Worm (Caenorhabditis elegans) whole organism, L1 larva: ENCODE data around the gene C01G6.3.

ENCODE experiments used
- C34B4.2 ChIP-seq: sonication (generic microtip); optimal IDR thresholded peaks from 2 replicates; lab custom pipeline; 2017; ENCODE audit warnings: mild to moderate bottlenecking, missing genetic modification characterization, missing compliant biosample characterization
- F16B12.6 ChIP-seq: fragments of 150-350 bp; optimal IDR thresholded peaks from 2 replicates; lab custom pipeline; 2014; ENCODE audit warnings: missing biosample characterization, missing genetic modification characterization
- Y116A8C.19 ChIP-seq: sonication (generic microtip); optimal IDR thresholded peaks from 2 replicates; lab custom pipeline; 2016; ENCODE audit warnings: missing compliant biosample characterization, missing genetic modification characterization, borderline replicate concordance
- aha-1 ChIP-seq: fragments of 150-350 bp; optimal IDR thresholded peaks from 2 replicates; lab custom pipeline; 2014; ENCODE audit warnings: missing biosample characterization, missing genetic modification characterization
- aly-2 ChIP-seq: fragments of 150-350 bp; optimal IDR thresholded peaks from 2 replicates; lab custom pipeline; 2014; ENCODE audit warnings: missing biosample characterization, missing genetic modification characterization
- blmp-1 ChIP-seq: fragments of 150-350 bp; optimal IDR thresholded peaks from 2 replicates; lab custom pipeline; 2014; ENCODE audit warnings: missing biosample characterization, missing genetic modification characterization
- ceh-8 ChIP-seq: fragments of 200-800 bp; sonication (Bioruptor generic); optimal IDR thresholded peaks from 2 replicates; lab custom pipeline; 2018; ENCODE audit warnings: mild to moderate bottlenecking, missing genetic modification characterization, moderate library complexity, missing compliant biosample characterization
- ceh-88 ChIP-seq: fragments of 200-800 bp; sonication (Bioruptor generic); IDR thresholded peaks from 2 replicates; pipeline ENCODE4 v1.3.6; 2022; ENCODE audit warnings: missing genetic modification characterization, missing compliant biosample characterization
- dpl-1 ChIP-seq, 3 experiments: fragments of 150-350 bp in 2 of 3; sonication (generic microtip) in 1 of 3; optimal IDR thresholded peaks; 2 replicates each; lab custom pipeline; 2014 to 2017; ENCODE audit warnings: missing biosample characterization in 3 of 3, missing genetic modification characterization in 3 of 3, missing genetic modification reagents in 3 of 3
- efl-1 ChIP-seq, 4 experiments: fragments of 150-350 bp; optimal IDR thresholded peaks in 3 of 4; peaks in 1 of 4; 1 replicate in 1 of 4; 2 replicates in 3 of 4; lab custom pipeline; 2014; ENCODE audit warnings: missing biosample characterization in 2 of 4, missing genetic modification characterization in 2 of 4, missing genetic modification reagents in 2 of 4
- elt-3 ChIP-seq, 6 experiments: fragments of 150-350 bp in 1 of 6; sonication (generic microtip); optimal IDR thresholded peaks; 2 replicates each; lab custom pipeline; 2017 to 2018; ENCODE audit warnings: missing biosample characterization in 6 of 6, missing genetic modification characterization in 6 of 6, inconsistent platforms in 1 of 6
- ets-5 ChIP-seq: fragments of 200-800 bp; sonication (Bioruptor generic); IDR thresholded peaks from 2 replicates; pipeline ENCODE4 v1.3.6; 2022; ENCODE audit warnings: missing genetic modification characterization, missing compliant biosample characterization
- fos-1 ChIP-seq: fragments of 150-350 bp; optimal IDR thresholded peaks from 2 replicates; lab custom pipeline; 2014; ENCODE audit warnings: missing biosample characterization, missing genetic modification characterization
- hlh-17 ChIP-seq: fragments of 200-800 bp; sonication (Bioruptor generic); optimal IDR thresholded peaks from 2 replicates; lab custom pipeline; 2018; ENCODE audit warnings: missing genetic modification characterization, mild to moderate bottlenecking, missing compliant biosample characterization, moderate library complexity, borderline replicate concordance
- hlh-4 ChIP-seq: sonication (generic microtip); optimal IDR thresholded peaks from 2 replicates; lab custom pipeline; 2016; ENCODE audit warnings: mild to moderate bottlenecking, missing genetic modification characterization, missing compliant biosample characterization
- irx-1 ChIP-seq: sonication (generic microtip); optimal IDR thresholded peaks from 2 replicates; lab custom pipeline; 2016; ENCODE audit warnings: missing genetic modification characterization, missing compliant biosample characterization
- lin-13 ChIP-seq: fragments of 150-350 bp; optimal IDR thresholded peaks from 2 replicates; lab custom pipeline; 2014; ENCODE audit warnings: missing biosample characterization, missing genetic modification reagents, missing genetic modification characterization
- lin-35 ChIP-seq, 2 experiments: fragments of 150-350 bp; optimal IDR thresholded peaks; 2 replicates each; lab custom pipeline; 2014; ENCODE audit warnings: missing biosample characterization in 2 of 2, missing genetic modification characterization in 2 of 2, missing genetic modification reagents in 2 of 2
- mef-2 ChIP-seq: fragments of 150-350 bp; optimal IDR thresholded peaks from 2 replicates; lab custom pipeline; 2014; ENCODE audit warnings: missing biosample characterization, missing genetic modification characterization
- mep-1 ChIP-seq: fragments of 150-350 bp; optimal IDR thresholded peaks from 2 replicates; lab custom pipeline; 2014; ENCODE audit warnings: missing biosample characterization, missing genetic modification characterization
- nhr-11 ChIP-seq: fragments of 150-350 bp; optimal IDR thresholded peaks from 2 replicates; lab custom pipeline; 2014; ENCODE audit warnings: missing biosample characterization, missing genetic modification characterization
- nhr-20 ChIP-seq: sonication (generic microtip); optimal IDR thresholded peaks from 2 replicates; lab custom pipeline; 2016; ENCODE audit warnings: mild to moderate bottlenecking, missing genetic modification characterization, missing compliant biosample characterization
- nhr-47 ChIP-seq: sonication (generic microtip); optimal IDR thresholded peaks from 2 replicates; lab custom pipeline; 2016; ENCODE audit warnings: mild to moderate bottlenecking, missing genetic modification characterization, moderate library complexity, missing compliant biosample characterization
- nhr-71 ChIP-seq: sonication (generic microtip); optimal IDR thresholded peaks from 2 replicates; lab custom pipeline; 2016; ENCODE audit warnings: mild to moderate bottlenecking, missing genetic modification characterization, moderate library complexity, missing compliant biosample characterization
- nhr-76 ChIP-seq: sonication (generic microtip); optimal IDR thresholded peaks from 2 replicates; lab custom pipeline; 2017; ENCODE audit warnings: missing biosample characterization, missing genetic modification characterization
- nhr-85 ChIP-seq: sonication (generic microtip); peaks from one replicate; lab custom pipeline; 2016; ENCODE audit warnings: missing genetic modification characterization, inconsistent platforms, missing compliant biosample characterization
- pag-3 ChIP-seq: sonication (generic microtip); optimal IDR thresholded peaks from 2 replicates; lab custom pipeline; 2017; ENCODE audit warnings: missing genetic modification characterization, mild to moderate bottlenecking, missing compliant biosample characterization, antibody characterized with exemption, borderline replicate concordance; ENCODE audit not compliant: insufficient read depth
- skn-1 ChIP-seq: fragments of 150-350 bp; optimal IDR thresholded peaks from 2 replicates; lab custom pipeline; 2014; ENCODE audit warnings: missing biosample characterization, missing genetic modification characterization
- sox-4 ChIP-seq: sonication (generic microtip); optimal IDR thresholded peaks from 2 replicates; lab custom pipeline; 2016; ENCODE audit warnings: missing genetic modification characterization, missing compliant biosample characterization
- sup-37 ChIP-seq: fragments of 200-800 bp; sonication (Bioruptor generic); optimal IDR thresholded peaks from 2 replicates; lab custom pipeline; 2018; ENCODE audit warnings: mild to moderate bottlenecking, missing genetic modification characterization, missing compliant biosample characterization
- swsn-7 ChIP-seq: sonication (generic microtip); optimal IDR thresholded peaks from 2 replicates; lab custom pipeline; 2016; ENCODE audit warnings: missing genetic modification characterization, missing compliant biosample characterization
- tbx-2 ChIP-seq: sonication (generic microtip); optimal IDR thresholded peaks from 2 replicates; lab custom pipeline; 2016; ENCODE audit warnings: missing genetic modification characterization, missing compliant biosample characterization
- tlp-1 ChIP-seq: fragments of 150-350 bp; optimal IDR thresholded peaks from 2 replicates; lab custom pipeline; 2014; ENCODE audit warnings: missing biosample characterization, missing genetic modification characterization
- unc-30 ChIP-seq: sonication (generic microtip); optimal IDR thresholded peaks from 2 replicates; lab custom pipeline; 2017; ENCODE audit warnings: missing biosample characterization, missing genetic modification characterization
- unc-62 ChIP-seq: fragments of 150-350 bp; optimal IDR thresholded peaks from 2 replicates; lab custom pipeline; 2014; ENCODE audit warnings: missing biosample characterization, missing genetic modification reagents, missing genetic modification characterization
- unc-86 ChIP-seq: sonication (generic microtip); optimal IDR thresholded peaks from 2 replicates; lab custom pipeline; 2016; ENCODE audit warnings: missing genetic modification characterization, missing compliant biosample characterization
- vab-15 ChIP-seq: sonication (generic microtip); optimal IDR thresholded peaks from 2 replicates; lab custom pipeline; 2017; ENCODE audit warnings: missing genotype, mild to moderate bottlenecking, missing genetic modification characterization, missing compliant biosample characterization
- ztf-11 ChIP-seq, 2 experiments: sonication (generic microtip); optimal IDR thresholded peaks; 2 replicates each; lab custom pipeline; 2016 to 2017; ENCODE audit warnings: missing genetic modification characterization in 2 of 2, missing biosample characterization in 1 of 2, missing compliant biosample characterization in 1 of 2

The C01G6.3 gene

DNA sequence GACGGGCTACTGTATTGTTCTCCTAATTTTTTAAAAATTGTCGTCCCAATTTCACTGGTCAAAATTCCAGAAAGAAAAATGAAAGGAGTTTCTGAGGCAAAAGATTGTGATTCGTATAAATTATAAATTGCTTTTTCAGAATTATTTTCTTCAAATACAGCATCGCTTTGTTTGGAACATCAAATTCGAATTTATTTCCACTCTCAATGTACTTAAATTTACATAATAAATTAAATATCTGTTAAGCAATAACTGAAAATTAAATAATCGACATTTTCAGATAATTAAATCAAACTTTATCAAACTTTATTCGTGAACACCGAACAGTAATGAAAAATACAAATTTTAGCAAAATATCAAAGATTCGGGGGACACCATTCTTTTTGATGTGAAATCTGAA lies 5.0 kb downstream of the C01G6.3 start:
- TF ChIP-seq irx-1 (tag; lab: Kevin White, UChicago), result no peak
- TF ChIP-seq ceh-88, result no peak
- TF ChIP-seq C34B4.2 (tag; lab: Kevin White, UChicago), result no peak
- peak; percentile 31 for TF ChIP-seq aly-2 (tag; lab: Kevin White, UChicago)
- TF ChIP-seq hlh-17 (GFP tag; lab: Kevin White, UChicago), result no peak
- no peak for TF ChIP-seq nhr-71
- no peak for TF ChIP-seq sup-37 (GFP tag; lab: Kevin White, UChicago)
- no peak for TF ChIP-seq tbx-2 (tag; lab: Kevin White, UChicago)
- no peak for TF ChIP-seq efl-1 (optimal IDR thresholded peaks at IDR 0.05; lab: Kevin White, UChicago)
- TF ChIP-seq efl-1 (GFP tag; optimal IDR thresholded peaks at IDR 0.05 in 1 of 2; lab: Kevin White, UChicago), result no peak
- TF ChIP-seq tlp-1 (tag; lab: Kevin White, UChicago), result no peak
- no peak for TF ChIP-seq hlh-4 (tag; lab: Kevin White, UChicago)
- peak; percentile 2 for TF ChIP-seq mep-1 (tag; lab: Kevin White, UChicago)
- TF ChIP-seq mef-2 (tag; lab: Kevin White, UChicago), result no peak
- no peak for TF ChIP-seq unc-30

ce11 chrII:9275173-9275572 lies 5.5 kb downstream of the C01G6.3 start:
- TF ChIP-seq unc-62 (GFP tag; lab: Kevin White, UChicago) (no peak), ceh-8 (GFP tag; lab: Kevin White, UChicago) (no peak), nhr-85 (tag; lab: Kevin White, UChicago) (peak; percentile 43)

DNA sequence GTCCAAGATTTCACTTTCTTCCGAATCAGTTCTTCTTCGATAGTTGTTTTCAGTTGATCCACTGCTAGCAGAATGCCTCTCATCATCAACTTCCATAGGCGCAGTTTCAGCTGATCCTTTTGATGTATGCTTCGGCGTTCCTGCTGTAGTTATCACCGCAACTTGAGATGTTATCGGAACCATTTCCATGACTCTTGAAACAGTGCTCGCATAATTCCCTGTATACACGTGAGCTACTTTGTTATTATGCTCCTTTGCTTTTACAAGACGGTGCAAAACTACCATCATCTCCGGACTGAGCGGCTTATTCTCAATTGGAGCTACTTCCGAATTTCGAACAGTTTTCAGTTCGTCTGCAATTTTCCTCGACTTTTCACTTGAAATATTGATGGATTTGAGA lies 7.5 kb downstream of the C01G6.3 start:
- no peak for TF ChIP-seq dpl-1 (GFP tag; optimal IDR thresholded peaks at IDR 0.05; lab: Kevin White, UChicago)
- TF ChIP-seq efl-1 (optimal IDR thresholded peaks at IDR 0.05; lab: Kevin White, UChicago), result no peak
- TF ChIP-seq efl-1 (GFP tag; optimal IDR thresholded peaks at IDR 0.05 in 1 of 2; lab: Kevin White, UChicago), result peak in 1 of 2 experiments; percentile 91

DNA sequence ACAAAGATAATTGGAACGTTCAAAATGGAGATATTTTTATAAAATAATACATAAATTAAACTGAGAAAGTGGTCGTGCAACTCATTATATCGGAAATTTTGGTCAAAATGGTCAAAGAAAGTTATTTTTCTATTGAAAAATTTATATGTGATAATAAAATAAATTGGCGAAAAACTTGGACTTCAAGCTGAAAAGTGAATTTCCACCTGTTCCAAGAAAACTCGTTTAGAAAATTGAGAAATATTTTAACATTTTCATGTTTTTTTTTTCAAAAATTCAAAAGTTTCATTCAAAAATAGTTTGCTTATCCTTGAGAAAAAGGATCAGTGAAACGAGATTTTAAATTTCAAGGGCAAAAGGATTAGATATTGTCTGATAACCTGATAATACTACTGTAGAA lies 9.3 kb downstream of the C01G6.3 start:
- TF ChIP-seq skn-1 (tag; lab: Kevin White, UChicago) (no peak), hlh-4 (tag; lab: Kevin White, UChicago) (peak; percentile 95)

DNA sequence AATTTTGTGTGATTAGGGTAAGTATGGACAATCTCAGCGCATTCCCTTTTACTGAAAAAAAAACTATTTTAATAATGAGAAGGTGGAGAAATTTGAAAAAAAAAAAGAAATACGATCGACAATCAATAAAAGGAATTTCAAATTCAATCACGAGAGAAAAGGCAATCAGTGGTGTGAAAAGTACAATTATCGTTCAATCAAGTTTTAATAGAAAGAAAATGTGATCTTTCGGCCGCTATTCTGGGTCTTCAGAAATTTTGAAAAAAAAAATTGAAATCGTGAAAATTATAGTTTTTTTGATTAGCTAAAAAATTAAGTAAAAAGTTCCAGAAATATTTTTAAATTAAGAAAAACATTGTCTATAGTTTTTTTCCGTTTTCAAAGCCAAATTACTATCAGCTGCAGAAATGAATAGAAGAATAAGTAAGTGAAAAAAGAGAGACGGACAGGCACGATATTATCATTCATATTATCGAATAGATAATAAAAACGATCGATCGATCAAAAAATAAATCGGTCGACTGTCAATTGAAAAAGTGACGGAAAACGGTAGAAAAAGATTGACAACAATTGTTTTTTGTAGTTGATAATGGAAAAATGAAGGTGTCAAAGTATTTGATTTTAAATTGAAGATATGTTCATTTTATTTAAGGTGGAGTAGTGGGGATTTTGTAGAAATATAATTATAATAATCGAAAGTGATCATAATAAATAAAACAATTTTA lies 10.5 kb downstream of the C01G6.3 start, which contains the start of gene gldi-3:
TSS of gene gldi-3 (minus strand) at position 51 of the 725 bp plus-strand sequence.
- TF ChIP-seq efl-1 (optimal IDR thresholded peaks at IDR 0.05; lab: Kevin White, UChicago) (no peak), efl-1 (GFP tag; optimal IDR thresholded peaks at IDR 0.05 in 1 of 2; lab: Kevin White, UChicago) (peak in 1 of 2 experiments; percentile 46), lin-35 (GFP tag; optimal IDR thresholded peaks at IDR 0.05; lab: Kevin White, UChicago) (peak in 1 of 2 experiments; percentile 12), nhr-20 (tag; lab: Kevin White, UChicago) (peak; percentile 14), blmp-1 (tag; lab: Kevin White, UChicago) (peak; percentile 6), nhr-47 (tag; lab: Kevin White, UChicago) (no peak), nhr-71 (no peak), elt-3 (tag; optimal IDR thresholded peaks at IDR 0.05; lab: Kevin White, UChicago) (peak in 1 of 6 experiments; percentile 35)

DNA sequence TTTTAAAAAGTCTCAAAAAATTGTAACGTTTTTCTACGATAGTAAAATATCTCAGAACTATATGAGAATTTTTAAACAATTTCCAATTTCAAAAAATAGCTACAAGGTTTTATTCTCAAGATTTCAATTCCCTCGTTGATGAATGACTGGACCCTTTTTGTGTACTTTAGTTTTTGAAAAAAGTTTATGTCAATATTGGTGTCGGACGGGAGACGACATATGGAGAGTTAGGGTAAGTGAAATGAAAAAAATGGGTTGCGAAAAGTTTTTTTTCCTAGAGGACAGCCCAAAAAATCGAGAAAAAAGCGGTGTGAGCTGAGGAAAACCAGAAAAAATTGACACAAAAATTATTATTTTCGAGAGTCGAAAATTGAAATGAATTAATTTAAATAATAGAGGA lies 11.2 kb downstream of the C01G6.3 start:
- TF ChIP-seq efl-1 (optimal IDR thresholded peaks at IDR 0.05; lab: Kevin White, UChicago) (no peak), efl-1 (GFP tag; optimal IDR thresholded peaks at IDR 0.05 in 1 of 2; lab: Kevin White, UChicago) (peak in 1 of 2 experiments; percentile 46), unc-86 (no peak), Y116A8C.19 (tag; lab: Kevin White, UChicago) (no peak)

DNA sequence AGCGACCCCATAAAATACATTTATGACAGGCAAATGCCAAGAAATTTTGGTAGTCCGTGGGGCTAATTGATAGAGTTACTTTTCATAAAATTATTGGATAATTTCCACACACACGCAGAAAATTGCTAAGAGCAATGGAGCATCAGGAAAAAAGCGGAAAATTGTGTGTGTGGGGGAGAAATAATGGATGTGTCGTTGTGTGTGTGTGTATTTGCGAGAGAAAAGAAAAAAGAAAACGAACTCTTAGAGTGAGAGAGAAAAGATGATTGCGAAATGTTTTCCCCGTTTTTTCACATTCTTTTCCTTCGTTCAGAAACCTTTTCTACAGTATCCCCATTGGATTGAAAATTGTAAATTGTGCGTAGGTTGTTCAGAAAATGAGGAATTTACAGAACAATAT lies 11.9 kb downstream of the C01G6.3 start:
- no peak for TF ChIP-seq ztf-11 (tag; optimal IDR thresholded peaks at IDR 0.05; lab: Kevin White, UChicago)
- TF ChIP-seq vab-15 (tag; lab: Kevin White, UChicago), result no peak
- TF ChIP-seq pag-3 (tag; lab: Kevin White, UChicago), result no peak
- no peak for TF ChIP-seq ets-5
- TF ChIP-seq lin-35 (GFP tag; optimal IDR thresholded peaks at IDR 0.05; lab: Kevin White, UChicago), result no peak
- TF ChIP-seq nhr-11 (tag; lab: Kevin White, UChicago), result no peak
- no peak for TF ChIP-seq ceh-8 (GFP tag; lab: Kevin White, UChicago)
- no peak for TF ChIP-seq fos-1
- TF ChIP-seq aha-1, result no peak
- TF ChIP-seq F16B12.6, result no peak
- TF ChIP-seq swsn-7 (tag; lab: Kevin White, UChicago), result peak; percentile 27
- TF ChIP-seq sox-4 (tag; lab: Kevin White, UChicago), result no peak
- TF ChIP-seq lin-13, result no peak
- TF ChIP-seq unc-86, result no peak
- no peak for TF ChIP-seq nhr-76 (tag; lab: Kevin White, UChicago)
- TF ChIP-seq elt-3 (tag; optimal IDR thresholded peaks at IDR 0.05; lab: Kevin White, UChicago), result peak in 1 of 6 experiments; percentile 23
